Worm (Caenorhabditis elegans) whole organism, L1 larva: ENCODE data around the gene F46B6.10.

Experiments
- aly-2 ChIP-seq: fragments of 150-350 bp; optimal IDR thresholded peaks from 2 replicates; lab custom pipeline; 2014; ENCODE audit warnings: missing biosample characterization, missing genetic modification characterization
- egl-27 ChIP-seq, 2 experiments: fragments of 150-350 bp in 1 of 2; sonication (generic microtip); optimal IDR thresholded peaks; 3 replicates each; lab custom pipeline; 2017 to 2018; ENCODE audit warnings: missing biosample characterization in 2 of 2, missing genetic modification characterization in 2 of 2, missing genetic modification reagents in 2 of 2
- fkh-10 ChIP-seq: sonication (generic microtip); optimal IDR thresholded peaks from 2 replicates; lab custom pipeline; 2017; ENCODE audit warnings: missing biosample characterization, missing genetic modification reagents, missing genetic modification characterization
- mdl-1 ChIP-seq, 2 experiments: fragments of 150-350 bp; optimal IDR thresholded peaks; 2 replicates each; lab custom pipeline; 2014 to 2017; ENCODE audit warnings: missing biosample characterization in 2 of 2, missing genetic modification characterization in 2 of 2, inconsistent platforms in 1 of 2
- skn-1 ChIP-seq: fragments of 150-350 bp; optimal IDR thresholded peaks from 2 replicates; lab custom pipeline; 2014; ENCODE audit warnings: missing biosample characterization, missing genetic modification characterization
- unc-130 ChIP-seq: fragments of 150-350 bp; optimal IDR thresholded peaks from 2 replicates; lab custom pipeline; 2017; ENCODE audit warnings: missing biosample characterization, missing genetic modification characterization, inconsistent platforms
- unc-86 ChIP-seq: sonication (generic microtip); optimal IDR thresholded peaks from 2 replicates; lab custom pipeline; 2016; ENCODE audit warnings: missing genetic modification characterization, missing compliant biosample characterization

- TF ChIP-seq aly-2 (tag; lab: Kevin White, UChicago) (no peak), skn-1 (tag; lab: Kevin White, UChicago) (no peak), mdl-1 (tag; optimal IDR thresholded peaks at IDR 0.05; lab: Kevin White, UChicago) (no peak), egl-27 (tag; optimal IDR thresholded peaks at IDR 0.05; lab: Kevin White, UChicago) (no peak), fkh-10 (GFP tag; lab: Kevin White, UChicago) (no peak), unc-86 (tag; lab: Kevin White, UChicago) (no peak), unc-130 (tag; lab: Kevin White, UChicago) (no peak)
Measured at ce11 chrV:9757884-9758283, 44.0 kb downstream of the F46B6.10 start, which contains the start of gene F58E6.11.
